Worm (Caenorhabditis elegans) whole organism, L1 larva: ENCODE results near the gene R05A10.7.

Source experiments
- aly-2 ChIP-seq: fragments of 150-350 bp; optimal IDR thresholded peaks from 2 replicates; lab custom pipeline; 2014; ENCODE audit warnings: missing biosample characterization, missing genetic modification characterization
- ama-1 ChIP-seq: fragments of 150-350 bp; optimal IDR thresholded peaks from 2 replicates; lab custom pipeline; 2014
- blmp-1 ChIP-seq: fragments of 150-350 bp; optimal IDR thresholded peaks from 2 replicates; lab custom pipeline; 2014; ENCODE audit warnings: missing biosample characterization, missing genetic modification characterization
- ceh-63 ChIP-seq: fragments of 200-800 bp; sonication (Bioruptor generic); optimal IDR thresholded peaks from 2 replicates; lab custom pipeline; 2018; ENCODE audit warnings: mild to moderate bottlenecking, missing genetic modification characterization, missing compliant biosample characterization
- ceh-82 ChIP-seq, 3 experiments: fragments of 150-350 bp in 1 of 3; sonication (generic microtip) in 2 of 3; optimal IDR thresholded peaks; 2 replicates each; lab custom pipeline; 2014 to 2017; ENCODE audit warnings: missing biosample characterization in 3 of 3, missing genetic modification characterization in 3 of 3
- ceh-88 ChIP-seq: fragments of 200-800 bp; sonication (Bioruptor generic); IDR thresholded peaks from 2 replicates; pipeline ENCODE4 v1.3.6; 2022; ENCODE audit warnings: missing genetic modification characterization, missing compliant biosample characterization
- ces-1 ChIP-seq: fragments of 150-350 bp; optimal IDR thresholded peaks from 2 replicates; lab custom pipeline; 2014; ENCODE audit warnings: missing biosample characterization, missing genetic modification reagents, missing genetic modification characterization
- fos-1 ChIP-seq: fragments of 150-350 bp; optimal IDR thresholded peaks from 2 replicates; lab custom pipeline; 2014; ENCODE audit warnings: missing biosample characterization, missing genetic modification characterization
- isw-1 ChIP-seq: fragments of 200-800 bp; sonication (Bioruptor generic); IDR thresholded peaks from 2 replicates; pipeline ENCODE4 v1.3.6; 2022; ENCODE audit warnings: missing genetic modification characterization, missing compliant biosample characterization
- lin-13 ChIP-seq: fragments of 150-350 bp; optimal IDR thresholded peaks from 2 replicates; lab custom pipeline; 2014; ENCODE audit warnings: missing biosample characterization, missing genetic modification reagents, missing genetic modification characterization
- lin-39 ChIP-seq: fragments of 150-350 bp; optimal IDR thresholded peaks from 2 replicates; lab custom pipeline; 2014; ENCODE audit warnings: missing biosample characterization, missing genetic modification reagents, missing genetic modification characterization
- nhr-77 ChIP-seq: fragments of 150-350 bp; optimal IDR thresholded peaks from 2 replicates; lab custom pipeline; 2014; ENCODE audit warnings: missing biosample characterization, missing genetic modification characterization

- no peak for TF ChIP-seq ceh-63 (GFP tag; lab: Kevin White, UChicago)
- TF ChIP-seq ces-1 (GFP tag; lab: Kevin White, UChicago), result no peak
- TF ChIP-seq aly-2 (tag; lab: Kevin White, UChicago), result no peak
- no peak for TF ChIP-seq isw-1 (GFP tag; lab: Robert Waterston, UW)
- TF ChIP-seq nhr-77, result no peak
- no peak for TF ChIP-seq ceh-82 (tag; optimal IDR thresholded peaks at IDR 0.05; lab: Kevin White, UChicago)
- TF ChIP-seq fos-1, result no peak
- TF ChIP-seq lin-39 (tag; lab: Kevin White, UChicago), result no peak
- TF ChIP-seq ama-1 (lab: Kevin White, UChicago), result no peak
- no peak for TF ChIP-seq ceh-88 (GFP tag; lab: Robert Waterston, UW)
- TF ChIP-seq lin-13 (GFP tag; lab: Kevin White, UChicago), result no peak
- no peak for TF ChIP-seq blmp-1 (tag; lab: Kevin White, UChicago)
Measured at ce11 chrIV:14186264-14186663, 23.6 kb upstream of the R05A10.7 start.
